Worm (Caenorhabditis elegans) whole organism, L3 larva: ENCODE results near the gene srg-42.

Experiments used
- ZK546.5 ChIP-seq: sonication (generic microtip); optimal IDR thresholded peaks from 2 replicates; lab custom pipeline; 2017; ENCODE audit warnings: missing biosample characterization, missing genetic modification characterization
- aly-2 ChIP-seq: fragments of 150-350 bp; optimal IDR thresholded peaks from 2 replicates; lab custom pipeline; 2014; ENCODE audit warnings: missing biosample characterization, missing genetic modification characterization

DNA sequence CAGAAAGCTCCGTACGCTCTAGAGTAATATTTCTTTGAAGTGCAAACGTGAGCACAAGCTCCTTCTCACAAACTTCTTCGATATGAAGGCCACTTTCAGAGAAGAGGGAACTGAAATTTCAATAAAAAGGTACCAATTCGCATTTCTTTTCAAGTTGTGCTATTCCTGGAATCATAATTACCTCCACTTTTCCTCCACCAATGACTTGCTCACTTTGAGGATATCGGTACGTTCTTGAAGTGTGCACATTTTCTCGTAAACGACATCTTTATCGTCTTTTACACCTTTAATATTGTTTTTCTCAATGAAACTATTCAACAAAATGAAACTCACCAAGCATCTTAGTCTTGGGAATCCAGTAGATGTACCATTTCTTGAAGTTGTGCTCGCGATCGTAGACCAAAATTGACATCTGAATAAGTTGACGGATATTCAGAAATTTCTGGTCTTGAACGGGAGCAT is 38.5 kb downstream of the srg-42 start, which contains the start of gene scb-1:
- TF ChIP-seq aly-2 (tag; lab: Kevin White, UChicago) (no peak), ZK546.5 (tag; lab: Kevin White, UChicago) (no peak)
